In the genomic region with DNA sequence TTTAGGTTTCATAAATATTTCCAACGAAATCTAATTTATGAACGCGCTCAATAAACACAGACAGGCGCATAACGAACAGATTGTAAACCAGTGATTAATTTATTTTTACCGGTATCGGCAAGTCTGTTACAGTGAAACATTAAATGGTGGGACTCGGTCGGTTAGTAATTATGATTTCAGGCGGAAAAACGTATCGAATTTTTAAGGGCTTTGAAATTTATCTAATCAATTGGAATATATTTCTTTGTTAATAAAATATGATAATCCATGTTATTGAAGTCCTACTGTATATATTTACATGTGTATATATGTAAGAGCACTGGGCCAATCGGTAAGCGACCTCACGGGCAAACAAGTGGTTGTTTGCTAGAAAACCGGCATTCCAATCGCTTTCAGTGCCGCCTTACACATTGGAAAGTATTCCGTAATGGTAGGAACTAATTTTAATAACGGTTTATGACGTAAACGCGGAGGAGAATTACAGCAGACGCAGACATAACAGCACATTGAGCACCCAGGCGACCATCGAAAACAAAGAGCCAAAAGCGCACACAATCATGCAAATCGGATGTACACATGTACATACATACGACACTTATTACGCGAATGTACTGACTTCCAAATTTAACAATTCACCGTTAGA, we compare ENCODE assay signal across 1 fruit fly cellular context.
TF ChIP-seq lines count a peak whose summit lies in the region.

No protein-coding gene starts in this region.

TF ChIP-seq in whole organism, embryonic, 481 proteins besides CTCF, POLR2A, EP300 and RAD21 (continued from another document):
- TF ChIP-seq CG1603 (tag; optimal IDR thresholded peaks at IDR 0.05; lab: Kevin White, UChicago) (no peak), wor (GFP tag; IDR thresholded peaks at IDR 0.05; lab: Robert Waterston, UW) (peak; percentile 74), CG7357 (GFP tag; IDR thresholded peaks at IDR 0.05; lab: Robert Waterston, UW) (peak; percentile 83), ash1 (GFP tag; optimal IDR thresholded peaks at IDR 0.05; lab: Kevin White, UChicago) (no peak), CG2712 (tag; optimal IDR thresholded peaks at IDR 0.05; lab: Kevin White, UChicago) (peak; percentile 90), fd3F (GFP tag; optimal IDR thresholded peaks at IDR 0.05; lab: Kevin White, UChicago) (peak; percentile 97), insv (GFP tag; optimal IDR thresholded peaks at IDR 0.05; lab: Kevin White, UChicago) (peak in 1 of 2 experiments; percentile 46), CG7928 (GFP tag; optimal IDR thresholded peaks at IDR 0.05; lab: Kevin White, UChicago) (peak; percentile 63), lov (optimal IDR thresholded peaks at IDR 0.05; lab: Kevin White, UChicago) (no peak), lov (GFP tag; IDR thresholded peaks at IDR 0.05; lab: Robert Waterston, UW) (peak; percentile 93), CG11093 (GFP tag; IDR thresholded peaks at IDR 0.05; lab: Robert Waterston, UW) (peak; percentile 86), CG13123 (GFP tag; optimal IDR thresholded peaks at IDR 0.05; lab: Kevin White, UChicago) (peak; percentile 89)
